Worm (Caenorhabditis elegans) whole organism, midembryonic: ENCODE measurements around the gene srj-11.

Source experiments
- T22C8.4 ChIP-seq: fragments of 200-800 bp; sonication (Bioruptor generic); IDR thresholded peaks from 2 replicates; pipeline ENCODE4 v1.3.6; 2022; ENCODE audit warnings: missing genetic modification characterization, missing compliant biosample characterization
- cog-1 ChIP-seq: sonication (generic microtip); optimal IDR thresholded peaks from 2 replicates; lab custom pipeline; 2016; ENCODE audit warnings: missing genetic modification characterization, missing compliant biosample characterization
- flt-1 ChIP-seq: fragments of 200-800 bp; sonication (Bioruptor generic); IDR thresholded peaks from 2 replicates; pipeline ENCODE4 v1.3.6; 2022; ENCODE audit warnings: missing genetic modification characterization, missing compliant biosample characterization
- klf-2 ChIP-seq: fragments of 200-800 bp; sonication (Bioruptor generic); conservative IDR thresholded peaks from 2 replicates; pipeline ENCODE4 v1.3.6; 2022; ENCODE audit warnings: missing genetic modification reagents, missing genetic modification characterization, missing compliant biosample characterization
- med-1 ChIP-seq: sonication (generic microtip); optimal IDR thresholded peaks from 2 replicates; lab custom pipeline; 2017; ENCODE audit warnings: missing genetic modification characterization, mild to moderate bottlenecking, missing compliant biosample characterization, antibody characterized with exemption, missing genetic modification reagents; ENCODE audit not compliant: insufficient read depth
- ref-1 ChIP-seq: fragments of 200-800 bp; sonication (Bioruptor generic); conservative IDR thresholded peaks from 2 replicates; pipeline ENCODE4 v1.3.6; 2022; ENCODE audit warnings: missing genetic modification reagents, missing genetic modification characterization, missing compliant biosample characterization
- tab-1 ChIP-seq: fragments of 200-800 bp; sonication (Bioruptor generic); IDR thresholded peaks from 2 replicates; pipeline ENCODE4 v1.3.6; 2022; ENCODE audit warnings: missing genetic modification characterization, missing compliant biosample characterization
- ztf-23 ChIP-seq: fragments of 200-800 bp; sonication (Bioruptor generic); IDR thresholded peaks from 2 replicates; pipeline ENCODE4 v1.3.6; 2022; ENCODE audit warnings: missing genetic modification reagents, missing genetic modification characterization, missing compliant biosample characterization
- ztf-29 ChIP-seq: fragments of 200-800 bp; sonication (Bioruptor generic); IDR thresholded peaks from 2 replicates; pipeline ENCODE4 v1.3.6; 2022; ENCODE audit warnings: missing genetic modification reagents, missing genetic modification characterization, missing compliant biosample characterization

The srj-11 gene

DNA sequence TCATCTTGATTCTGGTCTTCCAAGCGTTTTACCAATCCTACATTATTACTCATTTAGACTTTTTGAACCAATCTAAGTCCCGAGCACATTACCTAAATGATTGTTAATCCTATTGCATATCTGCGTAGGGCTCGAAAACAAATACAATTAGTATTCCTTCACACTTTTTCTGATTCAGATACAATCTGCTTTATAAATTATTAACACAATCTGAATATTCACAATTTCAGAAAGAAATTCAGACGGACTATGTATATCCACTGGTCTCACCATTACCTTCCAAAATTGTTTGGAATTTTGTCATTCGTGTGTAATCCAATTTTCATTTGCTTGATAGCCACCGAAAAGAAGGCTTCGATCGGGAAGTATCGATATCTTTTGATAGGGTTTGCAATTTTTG lies at the start of gene srj-11:
srj-11 (plus strand) TSS at position 250 of the 400 bp plus-strand sequence.
- no peak for TF ChIP-seq ztf-23
- TF ChIP-seq ztf-29: no peak

ce11 chrV:3193091-3193608 lies 48.1 kb upstream of the srj-11 start, which contains the start of the genes Y73C8B.3 and Y73C8B.9:
Gene Y73C8B.3, minus strand, starts transcription at chrV:3193237.
Gene Y73C8B.9, plus strand, starts transcription at chrV:3193558.
- TF ChIP-seq ref-1 (GFP tag; lab: Robert Waterston, UW) (no peak), T22C8.4 (no peak), tab-1 (GFP tag; lab: Robert Waterston, UW) (no peak), klf-2 (no peak), ztf-29 (no peak), cog-1 (no peak), flt-1 (GFP tag; lab: Robert Waterston, UW) (no peak), ztf-23 (no peak), med-1 (GFP tag; lab: Kevin White, UChicago) (no peak)

DNA sequence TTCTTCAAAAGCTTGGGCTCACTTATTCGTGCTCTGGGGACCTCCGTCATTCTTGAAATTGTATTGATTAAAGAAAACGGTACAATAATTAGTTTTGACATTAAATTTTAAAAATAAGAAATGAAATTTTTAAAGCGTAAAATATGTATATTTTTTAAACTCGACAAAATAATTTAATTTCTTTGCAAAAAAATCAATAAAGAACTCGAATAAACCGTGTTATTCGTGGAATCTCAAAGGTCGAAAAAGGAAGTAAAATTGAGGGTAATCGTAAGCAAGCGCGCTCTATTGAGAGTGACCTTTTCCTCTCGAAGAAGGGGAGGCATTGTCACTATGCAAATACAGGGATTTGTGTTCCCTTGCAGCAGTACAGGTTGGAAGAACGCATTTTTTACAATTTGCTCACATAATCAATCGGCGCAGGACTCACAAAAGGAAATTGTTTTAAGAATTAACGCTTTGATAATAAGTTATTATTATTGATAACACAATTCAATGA lies 46.2 kb upstream of the srj-11 start, which contains the start of gene Y73C8B.2:
Y73C8B.2 (minus strand) TSS at position 51 of the 499 bp plus-strand sequence.
- TF ChIP-seq cog-1 (peak; percentile 5), klf-2 (no peak), tab-1 (GFP tag; lab: Robert Waterston, UW) (no peak), ref-1 (GFP tag; lab: Robert Waterston, UW) (no peak), ztf-29 (no peak)

- TF ChIP-seq ref-1 (GFP tag; lab: Robert Waterston, UW): no peak
- TF ChIP-seq med-1 (GFP tag; lab: Kevin White, UChicago): no peak
- no peak for TF ChIP-seq ztf-29
- no peak for TF ChIP-seq tab-1 (GFP tag; lab: Robert Waterston, UW)
- no peak for TF ChIP-seq cog-1
- no peak for TF ChIP-seq ztf-23
- TF ChIP-seq klf-2: no peak
Observed at ce11 chrV:3195814-3196213, 45.4 kb upstream of the srj-11 start.

DNA sequence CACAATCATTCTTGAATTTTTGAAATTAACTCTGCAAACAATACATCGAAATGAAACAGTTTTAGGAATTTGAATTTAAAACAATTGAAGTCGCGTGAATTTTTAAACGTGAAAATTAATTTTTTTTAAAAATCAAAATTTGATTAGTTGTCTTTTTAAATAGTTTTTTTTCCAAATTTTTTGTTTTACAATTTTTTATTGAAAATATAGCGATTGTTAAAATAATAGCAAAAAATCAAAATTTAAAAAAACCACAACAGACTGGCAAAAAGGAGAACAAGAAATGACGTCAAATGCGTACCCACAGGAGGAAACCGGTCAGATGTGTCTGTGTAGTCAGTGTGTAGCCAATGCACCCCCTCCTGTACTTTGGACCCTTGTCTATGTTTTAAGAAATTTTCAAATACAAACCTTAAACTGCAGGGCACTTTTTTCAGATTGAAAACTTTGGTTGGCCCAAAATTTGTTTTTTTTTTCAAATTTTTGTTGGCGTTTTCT lies 44.3 kb upstream of the srj-11 start, which contains the start of the genes Y73C8B.1 and Y73C8B.5:
Y73C8B.1 (minus strand) TSS at position 51 of the 498 bp plus-strand sequence.
Y73C8B.5 (plus strand) TSS at position 437 of the 498 bp plus-strand sequence.
- no peak for TF ChIP-seq tab-1 (GFP tag; lab: Robert Waterston, UW)
- no peak for TF ChIP-seq ref-1 (GFP tag; lab: Robert Waterston, UW)
- TF ChIP-seq ztf-29: no peak
- TF ChIP-seq flt-1 (GFP tag; lab: Robert Waterston, UW): no peak
- no peak for TF ChIP-seq klf-2
- no peak for TF ChIP-seq cog-1
- TF ChIP-seq ztf-23: no peak
- TF ChIP-seq T22C8.4: no peak
- TF ChIP-seq med-1 (GFP tag; lab: Kevin White, UChicago): no peak

ce11 chrV:3200323-3200722 lies 40.9 kb upstream of the srj-11 start, which contains the start of gene K08D9.4:
Gene K08D9.4, minus strand, starts transcription at chrV:3200423.
- TF ChIP-seq klf-2 (no peak), flt-1 (GFP tag; lab: Robert Waterston, UW) (no peak), T22C8.4 (no peak), ztf-29 (no peak), ztf-23 (no peak), cog-1 (no peak), tab-1 (GFP tag; lab: Robert Waterston, UW) (no peak), ref-1 (GFP tag; lab: Robert Waterston, UW) (no peak), med-1 (GFP tag; lab: Kevin White, UChicago) (no peak)

- TF ChIP-seq klf-2: no peak
- no peak for TF ChIP-seq T22C8.4
- no peak for TF ChIP-seq ztf-29
- no peak for TF ChIP-seq flt-1 (GFP tag; lab: Robert Waterston, UW)
- TF ChIP-seq tab-1 (GFP tag; lab: Robert Waterston, UW): no peak
- no peak for TF ChIP-seq ztf-23
- TF ChIP-seq cog-1: no peak
- TF ChIP-seq med-1 (GFP tag; lab: Kevin White, UChicago): no peak
- no peak for TF ChIP-seq ref-1 (GFP tag; lab: Robert Waterston, UW)
Observed at ce11 chrV:3204433-3204832, 36.8 kb upstream of the srj-11 start.

DNA sequence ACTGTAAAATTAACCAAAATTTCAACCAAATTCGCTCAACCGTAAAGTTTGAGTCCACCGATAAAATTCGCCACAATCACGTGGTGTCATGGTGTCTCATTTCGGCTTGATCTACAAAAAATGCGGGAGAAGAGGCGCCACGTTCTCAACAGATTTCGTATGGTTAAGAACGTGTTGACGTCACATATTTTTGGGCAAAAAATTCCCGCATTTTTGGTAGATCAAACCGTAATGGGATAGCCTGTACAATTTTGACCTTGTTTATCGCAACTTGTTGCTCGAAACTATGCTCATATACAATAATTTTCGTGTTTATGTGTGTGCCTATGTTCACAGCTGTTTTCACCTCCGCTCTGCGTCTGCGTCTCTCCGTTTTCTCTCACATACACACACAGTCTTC lies 32.3 kb upstream of the srj-11 start:
- no peak for TF ChIP-seq ztf-29
- no peak for TF ChIP-seq cog-1
- no peak for TF ChIP-seq klf-2
- TF ChIP-seq tab-1 (GFP tag; lab: Robert Waterston, UW): no peak
- no peak for TF ChIP-seq T22C8.4
- TF ChIP-seq ref-1 (GFP tag; lab: Robert Waterston, UW): no peak
- no peak for TF ChIP-seq flt-1 (GFP tag; lab: Robert Waterston, UW)
- TF ChIP-seq ztf-23: no peak
- no peak for TF ChIP-seq med-1 (GFP tag; lab: Kevin White, UChicago)

- TF ChIP-seq cog-1 (no peak), T22C8.4 (no peak), flt-1 (GFP tag; lab: Robert Waterston, UW) (no peak), klf-2 (no peak), med-1 (GFP tag; lab: Kevin White, UChicago) (no peak), ztf-23 (no peak), ztf-29 (no peak), tab-1 (GFP tag; lab: Robert Waterston, UW) (no peak), ref-1 (GFP tag; lab: Robert Waterston, UW) (no peak)
Observed at ce11 chrV:3210147-3210546, 31.1 kb upstream of the srj-11 start, which contains the start of gene apx-1. Gene apx-1, plus strand, starts transcription at chrV:3210196.

ce11 chrV:3218604-3219003 lies 22.6 kb upstream of the srj-11 start:
- TF ChIP-seq ref-1 (GFP tag; lab: Robert Waterston, UW) (no peak), ztf-23 (no peak), tab-1 (GFP tag; lab: Robert Waterston, UW) (no peak), flt-1 (GFP tag; lab: Robert Waterston, UW) (no peak), T22C8.4 (no peak), cog-1 (no peak), ztf-29 (no peak), klf-2 (no peak), med-1 (GFP tag; lab: Kevin White, UChicago) (no peak)
